Worm (Caenorhabditis elegans): ENCODE data around the gene nas-39.

The nas-39 gene

DNA sequence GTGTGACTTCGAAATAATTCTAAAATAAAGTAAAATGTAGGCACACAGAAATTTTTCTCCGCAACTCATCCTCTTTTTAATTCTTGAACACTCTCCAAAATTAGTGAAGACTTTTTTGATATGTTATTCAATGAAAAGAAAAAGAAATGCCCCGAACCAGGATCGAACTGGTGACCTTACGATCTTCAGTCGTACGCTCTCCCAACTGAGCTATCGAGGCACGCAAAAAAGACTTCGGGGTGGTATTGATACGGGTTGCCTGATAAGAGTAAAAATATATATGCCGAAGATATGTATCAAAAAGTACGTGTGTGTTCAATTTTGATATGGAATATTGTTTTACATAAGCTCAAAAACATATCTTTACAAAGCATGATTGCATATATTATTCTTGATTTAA, 46.3 kb downstream of the nas-39 start (continued):
- no peak for TF ChIP-seq ceh-27 (GFP tag; optimal IDR thresholded peaks at IDR 0.05)
- TF ChIP-seq lin-26 (GFP tag; IDR thresholded peaks at IDR 0.05): peak; percentile 76
- TF ChIP-seq him-1 (tag; optimal IDR thresholded peaks at IDR 0.05): peak; percentile 75
- peak; percentile 55 for TF ChIP-seq hmg-1.2 (GFP tag; IDR thresholded peaks at IDR 0.05)
- peak; percentile 6 for TF ChIP-seq mes-4 (tag; optimal IDR thresholded peaks at IDR 0.05)
- TF ChIP-seq attf-6 (GFP tag; IDR thresholded peaks at IDR 0.05): no peak
- TF ChIP-seq athp-1 (tag; optimal IDR thresholded peaks at IDR 0.05): no peak
- TF ChIP-seq xnd-1 (tag; optimal IDR thresholded peaks at IDR 0.05): no peak
- no peak for TF ChIP-seq dpff-1 (tag; optimal IDR thresholded peaks at IDR 0.05)
- peak; percentile 45 for TF ChIP-seq ztf-18 (tag; optimal IDR thresholded peaks at IDR 0.05)
- peak; percentile 83 for TF ChIP-seq rpc-1 (optimal IDR thresholded peaks at IDR 0.05)
- TF ChIP-seq rpc-1 (tag; optimal IDR thresholded peaks at IDR 0.05): peak; percentile 92
- no peak for TF ChIP-seq pha-4 (tag; optimal IDR thresholded peaks at IDR 0.05)
- no peak for TF ChIP-seq bed-2 (GFP tag; IDR thresholded peaks at IDR 0.05)
- TF ChIP-seq F55B11.4 (tag; optimal IDR thresholded peaks at IDR 0.05; ENCODE audit: borderline replicate concordance, insufficient read depth): no peak
- peak; percentile 74 for TF ChIP-seq B0261.1 (tag; optimal IDR thresholded peaks at IDR 0.05)
- TF ChIP-seq nhr-90 (tag; optimal IDR thresholded peaks at IDR 0.05): peak; percentile 42
- peak; percentile 71 for TF ChIP-seq D2030.7 (GFP tag; IDR thresholded peaks at IDR 0.05)
- no peak for TF ChIP-seq nhr-27 (tag; optimal IDR thresholded peaks at IDR 0.05)
- TF ChIP-seq ztf-25 (GFP tag; IDR thresholded peaks at IDR 0.05): 0 out of 2 replicates have a peak, but pooled peaks have one; percentile 38
- TF ChIP-seq ets-4 (GFP tag; optimal IDR thresholded peaks at IDR 0.05): no peak
- TF ChIP-seq hmg-20 (GFP tag; IDR thresholded peaks at IDR 0.05): no peak
- TF ChIP-seq lag-1 (GFP tag; IDR thresholded peaks at IDR 0.05): no peak
- no peak for TF ChIP-seq tlf-1 (GFP tag; optimal IDR thresholded peaks at IDR 0.05)
- no peak for TF ChIP-seq nfyb-1 (GFP tag; IDR thresholded peaks at IDR 0.05)
- peak; percentile 43; the same call in 1 of the 2 replicates for TF ChIP-seq hsf-1 (GFP tag; IDR thresholded peaks at IDR 0.05)
- TF ChIP-seq dpl-1 (GFP tag; optimal IDR thresholded peaks at IDR 0.05): peak; percentile 5
- no peak for TF ChIP-seq K12H6.12 (tag; optimal IDR thresholded peaks at IDR 0.05)
- TF ChIP-seq F49E8.2 (tag; optimal IDR thresholded peaks at IDR 0.05; ENCODE audit: insufficient read depth): no peak
- TF ChIP-seq madf-6 (GFP tag; IDR thresholded peaks at IDR 0.05): no peak
- TF ChIP-seq C17E4.6 (GFP tag; IDR thresholded peaks at IDR 0.05): no peak
- TF ChIP-seq tbp1 (GFP tag; optimal IDR thresholded peaks at IDR 0.05): peak; percentile 92
- peak; percentile 48 for TF ChIP-seq ZK185.1 (tag; optimal IDR thresholded peaks at IDR 0.05; ENCODE audit: poor library complexity, severe bottlenecking)

DNA sequence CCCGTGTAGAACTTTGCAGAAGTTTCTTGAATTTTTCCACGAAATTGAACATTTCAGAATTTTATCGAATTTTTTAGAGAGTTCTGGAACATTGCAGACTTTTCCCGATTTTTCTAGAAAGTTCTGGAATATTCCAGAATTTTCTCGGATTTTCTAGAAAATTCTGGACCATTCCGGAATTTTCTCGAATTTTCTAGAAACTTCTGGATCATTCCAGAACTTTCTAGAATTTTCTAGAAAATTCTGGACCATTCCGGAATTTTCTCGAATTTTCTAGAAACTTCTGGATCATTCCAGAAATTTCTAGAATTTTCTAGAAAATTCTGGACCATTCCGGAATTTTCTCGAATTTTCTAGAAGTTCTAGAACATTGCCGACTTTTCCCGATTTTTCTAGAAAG, 47.3 kb downstream of the nas-39 start:
- peak; percentile 92 for TF ChIP-seq hsf-1 (GFP tag; IDR thresholded peaks at IDR 0.05)

DNA sequence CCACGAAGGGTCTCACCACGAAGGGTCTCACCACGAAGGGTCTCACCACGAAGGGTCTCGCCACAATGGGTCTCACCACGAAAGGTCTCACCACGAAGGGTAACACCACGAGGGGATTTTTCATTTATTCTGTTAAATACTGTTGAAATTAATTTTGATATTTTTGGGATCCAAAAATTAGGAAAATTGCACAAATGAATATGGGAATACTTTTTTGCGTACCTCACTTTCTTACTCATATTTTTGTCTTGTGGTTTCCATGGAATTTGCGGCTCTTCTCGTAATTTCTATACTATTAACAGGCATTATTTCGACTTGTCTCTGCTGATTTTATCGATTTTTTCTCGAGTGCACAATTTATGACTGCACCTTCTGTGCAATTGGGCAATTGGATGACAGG, 48.6 kb downstream of the nas-39 start, which contains the start of gene T25D1.3:
TSS of gene T25D1.3 (plus strand) at position 301 of the 400 bp plus-strand sequence.
- TF ChIP-seq pbrm-1 (GFP tag; IDR thresholded peaks at IDR 0.05) (no peak), him-1 (tag; optimal IDR thresholded peaks at IDR 0.05) (no peak)

DNA sequence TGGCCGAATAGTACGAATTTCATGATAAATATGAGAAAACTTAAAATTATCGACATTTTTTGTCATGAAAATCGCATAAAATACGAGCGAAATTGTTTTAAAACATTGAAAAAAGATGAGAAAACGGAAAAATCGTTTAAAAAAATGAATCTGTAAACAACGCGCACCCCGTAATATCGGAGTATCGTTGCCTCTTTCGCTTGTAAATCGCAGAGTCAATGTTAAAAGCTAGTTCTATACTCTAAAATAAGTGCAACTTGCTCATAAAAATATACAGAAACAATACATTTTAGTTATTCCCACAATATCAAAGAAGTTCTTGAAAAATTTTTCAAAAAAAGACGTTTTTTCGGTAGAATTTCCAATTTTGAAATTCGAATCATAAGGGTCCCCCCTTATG, 52.9 kb downstream of the nas-39 start:
- peak; percentile 79 for TF ChIP-seq attf-3 (GFP tag; conservative IDR thresholded peaks at IDR 0.05)

Data from whole organism, young adult.